Worm (Caenorhabditis elegans): ENCODE data around the gene W04E12.7.

DNA sequence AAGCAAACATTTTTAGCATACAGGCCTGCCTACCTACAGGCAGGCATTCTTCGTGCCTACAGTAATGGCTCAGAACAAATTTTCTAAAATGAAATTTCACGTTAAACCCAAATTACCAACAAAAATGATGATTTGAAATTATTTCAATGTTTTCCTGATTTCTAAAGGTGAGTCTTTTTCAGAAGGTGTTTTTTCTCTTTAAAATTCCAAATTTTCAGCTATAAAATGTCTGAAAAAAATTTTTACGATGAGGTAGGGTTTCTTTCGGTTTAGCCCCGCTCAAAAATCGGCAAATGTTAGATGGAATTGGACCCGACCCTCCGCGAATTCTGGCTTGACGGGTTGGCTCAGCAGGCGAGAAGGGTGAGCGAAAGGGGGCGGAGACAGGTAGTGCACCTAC lies 8.5 kb upstream of the W04E12.7 start, which contains the start of gene W04E12.5:
- no peak for TF ChIP-seq tab-1 (GFP tag; IDR thresholded peaks at IDR 0.05)
- TF ChIP-seq klf-2 (GFP tag; conservative IDR thresholded peaks at IDR 0.05) = no peak
- no peak for TF ChIP-seq flt-1 (GFP tag; IDR thresholded peaks at IDR 0.05)
- no peak for TF ChIP-seq cog-1 (tag; optimal IDR thresholded peaks at IDR 0.05)
- TF ChIP-seq ztf-29 (GFP tag; IDR thresholded peaks at IDR 0.05) = no peak
- TF ChIP-seq ref-1 (GFP tag; conservative IDR thresholded peaks at IDR 0.05) = no peak
- no peak for TF ChIP-seq T22C8.4 (GFP tag; IDR thresholded peaks at IDR 0.05)
- no peak for TF ChIP-seq ztf-23 (GFP tag; IDR thresholded peaks at IDR 0.05)
- TF ChIP-seq med-1 (GFP tag; optimal IDR thresholded peaks at IDR 0.05; ENCODE audit: insufficient read depth) = no peak
